Worm (Caenorhabditis elegans) whole organism, late embryonic: Measurements from ENCODE around the gene nas-28.

Source experiments
- ama-1 ChIP-seq: fragments of 150-350 bp; optimal IDR thresholded peaks from 2 replicates; lab custom pipeline; 2014
- ceh-22 ChIP-seq: sonication (generic microtip); optimal IDR thresholded peaks from 2 replicates; lab custom pipeline; 2017; ENCODE audit warnings: missing biosample characterization, missing genetic modification characterization
- che-1 ChIP-seq: sonication (generic microtip); optimal IDR thresholded peaks from 2 replicates; lab custom pipeline; 2016; ENCODE audit warnings: mild to moderate bottlenecking, missing genetic modification characterization, missing compliant biosample characterization
- fkh-10 ChIP-seq: fragments of 150-350 bp; optimal IDR thresholded peaks from 2 replicates; lab custom pipeline; 2014; ENCODE audit warnings: missing biosample characterization, missing genetic modification reagents, missing genetic modification characterization
- unc-3 ChIP-seq, 2 experiments: fragments of 200-800 bp in 1 of 2; sonication (Bioruptor generic) in 1 of 2; sonication (generic microtip) in 1 of 2; conservative IDR thresholded peaks in 1 of 2; optimal IDR thresholded peaks in 1 of 2; 2 replicates each; pipeline versions ENCODE4 v1.3.6 to Lab custom; 2016 to 2022; ENCODE audit warnings: missing compliant biosample characterization in 2 of 2, missing genetic modification characterization in 2 of 2, missing genetic modification reagents in 1 of 2
- unc-86 ChIP-seq: sonication (generic microtip); optimal IDR thresholded peaks from 2 replicates; lab custom pipeline; 2016; ENCODE audit warnings: missing genetic modification characterization, missing compliant biosample characterization

DNA sequence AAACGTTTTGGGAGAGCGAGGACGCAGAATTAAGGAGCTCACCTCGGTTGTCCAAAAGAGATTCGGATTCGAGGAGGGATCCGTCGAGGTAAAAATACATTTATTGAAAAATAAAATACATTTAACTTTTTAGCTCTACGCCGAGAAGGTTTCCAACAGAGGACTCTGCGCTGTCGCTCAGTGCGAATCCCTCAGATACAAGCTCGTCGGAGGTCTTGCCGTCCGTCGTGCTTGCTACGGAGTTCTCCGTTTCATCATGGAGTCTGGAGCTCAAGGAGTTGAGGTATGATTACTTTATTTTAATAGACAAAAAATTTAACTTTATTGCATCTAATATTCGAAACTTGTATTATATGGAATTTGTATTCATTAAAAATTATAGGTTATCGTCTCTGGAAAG is 24.0 kb upstream of the nas-28 start:
- TF ChIP-seq ama-1 (no peak), che-1 (tag; lab: Kevin White, UChicago) (no peak), ceh-22 (tag; lab: Kevin White, UChicago) (no peak), fkh-10 (GFP tag; lab: Kevin White, UChicago) (no peak), unc-3 (GFP tag; conservative IDR thresholded peaks at IDR 0.05; lab: Robert Waterston, UW) (no peak), unc-3 (tag; optimal IDR thresholded peaks at IDR 0.05; lab: Kevin White, UChicago) (no peak), unc-86 (tag; lab: Kevin White, UChicago) (no peak)
